Worm (Caenorhabditis elegans) whole organism, early embryonic: Measurements from ENCODE around the gene glb-10.

Source experiments
- F13C5.2 ChIP-seq: sonication (generic microtip); optimal IDR thresholded peaks from 2 replicates; lab custom pipeline; 2017; ENCODE audit warnings: mild to moderate bottlenecking, missing genetic modification characterization, inconsistent platforms, missing compliant biosample characterization
- ama-1 ChIP-seq: fragments of 150-350 bp; optimal IDR thresholded peaks from 2 replicates; lab custom pipeline; 2014
- ceh-13 ChIP-seq: fragments of 200-800 bp; sonication (Bioruptor generic); optimal IDR thresholded peaks from 2 replicates; lab custom pipeline; 2018; ENCODE audit warnings: mild to moderate bottlenecking, missing genetic modification characterization, missing compliant biosample characterization
- ets-7 ChIP-seq: sonication (generic microtip); optimal IDR thresholded peaks from 2 replicates; lab custom pipeline; 2016; ENCODE audit warnings: missing genotype, missing genetic modification characterization, missing compliant biosample characterization
- flt-1 ChIP-seq: fragments of 200-800 bp; sonication (Bioruptor generic); IDR thresholded peaks from 2 replicates; pipeline ENCODE4 v1.3.6; 2022; ENCODE audit warnings: missing genetic modification characterization, missing compliant biosample characterization
- hmg-4 ChIP-seq: fragments of 200-800 bp; sonication (Bioruptor generic); optimal IDR thresholded peaks from 2 replicates; lab custom pipeline; 2018; ENCODE audit warnings: mild to moderate bottlenecking, missing genetic modification characterization, missing compliant biosample characterization
- hnd-1 ChIP-seq: sonication (generic microtip); optimal IDR thresholded peaks from 2 replicates; lab custom pipeline; 2016; ENCODE audit warnings: missing genetic modification characterization, missing compliant biosample characterization
- tbx-11 ChIP-seq: fragments of 200-800 bp; sonication (Bioruptor generic); IDR thresholded peaks from 2 replicates; pipeline ENCODE4 v1.3.6; 2022; ENCODE audit warnings: missing genetic modification characterization, missing compliant biosample characterization
- tbx-37 ChIP-seq: fragments of 200-800 bp; sonication (Bioruptor generic); conservative IDR thresholded peaks from 2 replicates; pipeline ENCODE4 v1.3.6; 2022; ENCODE audit warnings: missing genetic modification reagents, missing genetic modification characterization, missing compliant biosample characterization

DNA sequence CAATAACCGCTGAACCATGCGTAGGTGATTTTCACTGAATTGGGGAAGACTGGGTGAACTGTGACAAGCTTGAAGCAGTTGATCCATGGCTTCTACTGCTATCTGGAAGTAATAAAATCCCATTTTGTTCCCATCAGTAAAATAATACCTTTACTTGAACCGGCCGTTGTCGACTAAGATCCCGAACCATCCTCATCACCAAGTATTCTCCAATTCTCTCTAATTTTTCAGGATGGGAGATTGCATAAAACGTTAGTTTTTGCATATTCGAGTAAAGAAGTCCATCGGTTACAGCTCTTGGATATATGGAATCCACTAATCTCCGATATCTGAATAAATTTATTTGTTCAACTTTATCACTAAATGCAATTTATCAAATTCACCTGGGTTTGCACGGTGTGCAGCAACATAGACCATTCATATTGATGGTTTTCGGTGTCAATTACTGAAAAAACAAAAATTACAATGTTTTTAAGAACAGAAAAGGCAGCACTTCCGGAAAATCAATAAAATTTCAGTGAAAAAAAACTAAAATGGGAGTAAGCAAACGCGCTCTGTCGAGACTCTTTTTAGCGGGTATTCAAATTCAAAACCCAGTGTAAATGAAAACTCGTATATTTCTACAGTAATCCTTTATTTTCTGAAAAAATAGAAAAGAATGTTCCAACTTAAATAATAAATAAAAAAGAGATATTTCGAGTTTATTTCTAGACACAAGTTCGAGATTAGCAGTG lies 11.7 kb upstream of the glb-10 start, which contains the start of gene efr-3:
- TF ChIP-seq hnd-1 (tag; lab: Kevin White, UChicago), result no peak
- TF ChIP-seq ama-1 (lab: Kevin White, UChicago), result no peak
- TF ChIP-seq flt-1 (GFP tag; lab: Robert Waterston, UW), result no peak
- no peak for TF ChIP-seq F13C5.2 (tag; lab: Kevin White, UChicago)
- no peak for TF ChIP-seq ceh-13
- no peak for TF ChIP-seq hmg-4
- no peak for TF ChIP-seq tbx-11 (GFP tag; lab: Robert Waterston, UW)
- TF ChIP-seq ets-7 (tag; lab: Kevin White, UChicago), result no peak
- TF ChIP-seq tbx-37 (GFP tag; lab: Robert Waterston, UW), result no peak
